Worm (Caenorhabditis elegans) whole organism, L4 larva: ENCODE results near the gene Y54G2A.72.
"Not testable (repeated sequence)": the region's sequence is repeated elsewhere in the genome, so short reads cannot be mapped to it uniquely, and the experiment has no call there.

Experiments used
- D1046.2 ChIP-seq: fragments of 200-800 bp; sonication (Bioruptor generic); IDR thresholded peaks from 2 replicates; pipeline ENCODE4 v1.3.6; 2022; ENCODE audit warnings: missing genetic modification characterization, missing compliant biosample characterization
- F26F4.8 ChIP-seq: fragments of 200-800 bp; sonication (Bioruptor generic); conservative IDR thresholded peaks from 2 replicates; pipeline ENCODE4 v1.3.6; 2022; ENCODE audit warnings: missing genetic modification characterization, missing compliant biosample characterization
- F44E2.7 ChIP-seq: fragments of 200-800 bp; sonication (Bioruptor generic); IDR thresholded peaks from 2 replicates; pipeline ENCODE4 v2.1.2; 2022; ENCODE audit warnings: missing genetic modification characterization, missing compliant biosample characterization
- T26A8.4 ChIP-seq: fragments of 200-800 bp; sonication (Bioruptor generic); IDR thresholded peaks from 2 replicates; pipeline ENCODE4 v1.3.6; 2022; ENCODE audit warnings: missing genetic modification characterization, missing compliant biosample characterization
- Y105C5A.15 ChIP-seq: fragments of 200-800 bp; sonication (Bioruptor generic); IDR thresholded peaks from 2 replicates; pipeline ENCODE4 v1.3.6; 2022; ENCODE audit warnings: missing genetic modification characterization, missing compliant biosample characterization
- Y75B8A.6 ChIP-seq: fragments of 200-800 bp; sonication (Bioruptor generic); IDR thresholded peaks from 2 replicates; pipeline ENCODE4 v1.3.6; 2022; ENCODE audit warnings: missing genetic modification reagents, missing genetic modification characterization, missing compliant biosample characterization
- ZK337.2 ChIP-seq: fragments of 200-800 bp; sonication (Bioruptor generic); IDR thresholded peaks from 2 replicates; pipeline ENCODE4 v1.3.6; 2022; ENCODE audit warnings: missing genetic modification reagents, missing genetic modification characterization, missing compliant biosample characterization
- ZK546.5 ChIP-seq, 2 experiments: sonication (generic microtip); optimal IDR thresholded peaks; 2 replicates each; lab custom pipeline; 2017; ENCODE audit warnings: missing biosample characterization in 2 of 2, missing genetic modification characterization in 2 of 2
- aha-1 ChIP-seq: fragments of 150-350 bp; peaks from one replicate; lab custom pipeline; 2014; ENCODE audit warnings: missing biosample characterization, missing genetic modification characterization
- arid-1 ChIP-seq: fragments of 200-800 bp; sonication (Bioruptor generic); conservative IDR thresholded peaks from 2 replicates; pipeline ENCODE4 v1.3.6; 2022; ENCODE audit warnings: missing genetic modification reagents, missing genetic modification characterization, missing compliant biosample characterization
- ceh-20 ChIP-seq: fragments of 200-800 bp; sonication (Bioruptor generic); IDR thresholded peaks from 2 replicates; pipeline ENCODE4 v1.3.6; 2022; ENCODE audit warnings: missing genetic modification reagents, missing genetic modification characterization, missing compliant biosample characterization
- ceh-28 ChIP-seq: fragments of 150-350 bp; optimal IDR thresholded peaks from 2 replicates; lab custom pipeline; 2014; ENCODE audit warnings: missing biosample characterization, missing genetic modification reagents, missing genetic modification characterization
- ceh-32 ChIP-seq: sonication (generic microtip); optimal IDR thresholded peaks from 2 replicates; lab custom pipeline; 2016; ENCODE audit warnings: mild to moderate bottlenecking, missing genetic modification characterization, missing compliant biosample characterization; ENCODE audit not compliant: poor library complexity
- ceh-44 ChIP-seq: fragments of 200-800 bp; sonication (Bioruptor generic); IDR thresholded peaks from 2 replicates; pipeline ENCODE4 v1.3.6; 2022; ENCODE audit warnings: missing genetic modification reagents, missing genetic modification characterization, missing compliant biosample characterization
- ctbp-1 ChIP-seq: fragments of 200-800 bp; sonication (Bioruptor generic); IDR thresholded peaks from 2 replicates; pipeline ENCODE4 v1.3.6; 2022; ENCODE audit warnings: missing genetic modification reagents, missing genetic modification characterization, missing compliant biosample characterization
- daf-12 ChIP-seq: fragments of 150-350 bp; optimal IDR thresholded peaks from 2 replicates; lab custom pipeline; 2014; ENCODE audit warnings: missing biosample characterization, missing genetic modification reagents, missing genetic modification characterization
- daf-8 ChIP-seq: fragments of 200-800 bp; sonication (Bioruptor generic); IDR thresholded peaks from 2 replicates; pipeline ENCODE4 v1.3.6; 2022; ENCODE audit warnings: missing genetic modification characterization, missing compliant biosample characterization
- duxl-1 ChIP-seq: sonication (generic microtip); optimal IDR thresholded peaks from 2 replicates; lab custom pipeline; 2016; ENCODE audit warnings: mild to moderate bottlenecking, missing genetic modification characterization, moderate library complexity, missing compliant biosample characterization; ENCODE audit not compliant: poor library complexity
- egl-27 ChIP-seq: sonication (generic microtip); optimal IDR thresholded peaks from 3 replicates; lab custom pipeline; 2017; ENCODE audit warnings: missing biosample characterization, missing genetic modification reagents, missing genetic modification characterization
- lin-29 ChIP-seq: fragments of 200-800 bp; sonication (Bioruptor generic); IDR thresholded peaks from 2 replicates; pipeline ENCODE4 v1.3.6; 2022; ENCODE audit warnings: missing genetic modification reagents, missing genetic modification characterization, missing compliant biosample characterization
- lin-38 ChIP-seq: fragments of 200-800 bp; sonication (Bioruptor generic); IDR thresholded peaks from 2 replicates; pipeline ENCODE4 v1.3.6; 2022; ENCODE audit warnings: missing genetic modification reagents, missing genetic modification characterization, missing compliant biosample characterization
- madf-9 ChIP-seq: fragments of 200-800 bp; sonication (Bioruptor generic); conservative IDR thresholded peaks from 2 replicates; pipeline ENCODE4 v1.3.6; 2022; ENCODE audit warnings: missing genetic modification reagents, missing genetic modification characterization, missing compliant biosample characterization
- mxl-3 ChIP-seq: fragments of 200-800 bp; sonication (Bioruptor generic); optimal IDR thresholded peaks from 2 replicates; lab custom pipeline; 2018; ENCODE audit warnings: mild to moderate bottlenecking, missing genetic modification characterization, missing compliant biosample characterization
- nhr-10 ChIP-seq: fragments of 150-350 bp; optimal IDR thresholded peaks from 2 replicates; lab custom pipeline; 2014; ENCODE audit warnings: missing biosample characterization, missing genetic modification characterization
- nhr-41 ChIP-seq: fragments of 200-800 bp; sonication (Bioruptor generic); IDR thresholded peaks from 2 replicates; pipeline ENCODE4 v1.3.6; 2022; ENCODE audit warnings: missing genetic modification reagents, missing genetic modification characterization, missing compliant biosample characterization
- nhr-6 ChIP-seq: fragments of 150-350 bp; optimal IDR thresholded peaks from 2 replicates; lab custom pipeline; 2014; ENCODE audit warnings: missing biosample characterization, missing genetic modification characterization
- pha-4 ChIP-seq, 2 experiments: fragments of 150-350 bp in 1 of 2; fragments of 200-800 bp in 1 of 2; sonication (Bioruptor generic) in 1 of 2; IDR thresholded peaks in 1 of 2; optimal IDR thresholded peaks in 1 of 2; 2 replicates each; pipeline versions ENCODE4 v1.3.6 to Lab custom; 2014 to 2022; ENCODE audit warnings: missing genetic modification characterization in 2 of 2, missing genetic modification reagents in 2 of 2, missing biosample characterization in 1 of 2, missing compliant biosample characterization in 1 of 2
- set-16 ChIP-seq: fragments of 200-800 bp; sonication (Bioruptor generic); IDR thresholded peaks from 2 replicates; pipeline ENCODE4 v1.3.6; 2022; ENCODE audit warnings: missing genetic modification reagents, missing genetic modification characterization, missing compliant biosample characterization
- snpc-1.2 ChIP-seq: fragments of 200-800 bp; sonication (Bioruptor generic); IDR thresholded peaks from 2 replicates; pipeline ENCODE4 v1.3.6; 2022; ENCODE audit warnings: missing genetic modification reagents, missing genetic modification characterization, missing compliant biosample characterization
- spr-3 ChIP-seq: fragments of 200-800 bp; sonication (Bioruptor generic); optimal IDR thresholded peaks from 2 replicates; lab custom pipeline; 2018; ENCODE audit warnings: mild to moderate bottlenecking, missing genetic modification characterization, missing compliant biosample characterization
- tra-1 ChIP-seq: fragments of 200-800 bp; sonication (Bioruptor generic); IDR thresholded peaks from 2 replicates; pipeline ENCODE4 v1.3.6; 2022; ENCODE audit warnings: missing genetic modification reagents, missing genetic modification characterization, missing compliant biosample characterization
- vab-7 ChIP-seq: fragments of 200-800 bp; sonication (Bioruptor generic); IDR thresholded peaks from 2 replicates; pipeline ENCODE4 v1.3.6; 2022; ENCODE audit warnings: missing genetic modification reagents, missing genetic modification characterization, missing compliant biosample characterization
- zfp-3 ChIP-seq: fragments of 200-800 bp; sonication (Bioruptor generic); conservative IDR thresholded peaks from 2 replicates; pipeline ENCODE4 v1.3.6; 2022; ENCODE audit warnings: missing genetic modification reagents, missing genetic modification characterization, missing compliant biosample characterization
- zip-11 ChIP-seq: fragments of 200-800 bp; sonication (Bioruptor generic); IDR thresholded peaks from 2 replicates; pipeline ENCODE4 v1.3.6; 2022; ENCODE audit warnings: missing genetic modification characterization, missing compliant biosample characterization
- ztf-7 ChIP-seq: fragments of 150-350 bp; optimal IDR thresholded peaks from 2 replicates; lab custom pipeline; 2014; ENCODE audit warnings: missing biosample characterization, missing genetic modification characterization

Gene Y54G2A.72

ce11 chrIV:2740035-2740434 lies 37.9 kb upstream of the Y54G2A.72 start (continued):
- TF ChIP-seq ceh-20 (GFP tag; lab: Robert Waterston, UW) (peak; percentile 73; the same call in 1 of the 2 replicates), Y105C5A.15 (GFP tag; lab: Robert Waterston, UW) (peak; percentile 95), tra-1 (GFP tag; lab: Robert Waterston, UW) (peak; percentile 89), vab-7 (GFP tag; lab: Robert Waterston, UW) (peak; percentile 97), zfp-3 (peak; percentile 33; the same call in 1 of the 2 replicates), F44E2.7 (GFP tag; lab: Robert Waterston, UW) (peak; percentile 98), D1046.2 (peak; percentile 92), zip-11 (GFP tag; lab: Robert Waterston, UW) (peak; percentile 88; the same call in 1 of the 2 replicates), T26A8.4 (peak; percentile 78), arid-1 (peak; percentile 92), ceh-44 (GFP tag; lab: Robert Waterston, UW) (peak; percentile 88), lin-29 (GFP tag; lab: Robert Waterston, UW) (peak; percentile 79), madf-9 (GFP tag; lab: Robert Waterston, UW) (peak; percentile 90), ctbp-1 (GFP tag; lab: Robert Waterston, UW) (peak; percentile 90), ZK337.2 (GFP tag; lab: Robert Waterston, UW) (peak; percentile 87), snpc-1.2 (GFP tag; lab: Robert Waterston, UW) (peak; percentile 84), pha-4 (GFP tag; IDR thresholded peaks at IDR 0.05; lab: Robert Waterston, UW) (peak; percentile 94)
- not testable (repeated sequence) for TF ChIP-seq pha-4 (tag; optimal IDR thresholded peaks at IDR 0.05; lab: Kevin White, UChicago)

- TF ChIP-seq nhr-10 (tag; lab: Kevin White, UChicago): no peak
- no peak for TF ChIP-seq ceh-44 (GFP tag; lab: Robert Waterston, UW)
- TF ChIP-seq Y75B8A.6 (GFP tag; lab: Robert Waterston, UW): no peak
- no peak for TF ChIP-seq F26F4.8 (GFP tag; lab: Robert Waterston, UW)
- no peak for TF ChIP-seq arid-1
- TF ChIP-seq egl-27 (tag; lab: Kevin White, UChicago): no peak
- no peak for TF ChIP-seq zip-11 (GFP tag; lab: Robert Waterston, UW)
- TF ChIP-seq mxl-3: no peak
Measured at ce11 chrIV:2742470-2743044, 35.4 kb upstream of the Y54G2A.72 start, which contains the start of gene nhr-277. TSS of gene nhr-277 (plus strand) at chrIV:2742994.

ce11 chrIV:2747385-2748007 lies 30.4 kb upstream of the Y54G2A.72 start:
- no peak for TF ChIP-seq set-16
- no peak for TF ChIP-seq daf-8 (GFP tag; lab: Robert Waterston, UW)
- peak; percentile 54 for TF ChIP-seq aha-1 (tag; lab: Kevin White, UChicago)
- TF ChIP-seq ceh-28 (tag; lab: Kevin White, UChicago): no peak
- TF ChIP-seq ZK546.5 (tag; optimal IDR thresholded peaks at IDR 0.05; lab: Kevin White, UChicago): no peak
- no peak for TF ChIP-seq duxl-1 (tag; lab: Kevin White, UChicago)
- TF ChIP-seq ztf-7 (tag; lab: Kevin White, UChicago): no peak
- no peak for TF ChIP-seq vab-7 (GFP tag; lab: Robert Waterston, UW)
- TF ChIP-seq lin-38 (GFP tag; lab: Robert Waterston, UW): peak; percentile 35; the same call in 1 of the 2 replicates
- no peak for TF ChIP-seq spr-3 (GFP tag; lab: Kevin White, UChicago)
- TF ChIP-seq arid-1: no peak
- no peak for TF ChIP-seq ctbp-1 (GFP tag; lab: Robert Waterston, UW)
- no peak for TF ChIP-seq nhr-41 (GFP tag; lab: Robert Waterston, UW)
- no peak for TF ChIP-seq nhr-6 (tag; lab: Kevin White, UChicago)
- no peak for TF ChIP-seq ceh-32 (tag; lab: Kevin White, UChicago)
- TF ChIP-seq ceh-20 (GFP tag; lab: Robert Waterston, UW): no peak
- TF ChIP-seq daf-12: no peak
